Worm (Caenorhabditis elegans) whole organism, L4/young adult: ENCODE results near the gene F58F12.3.

Source experiments
- W03F9.2 ChIP-seq: fragments of 150-350 bp; optimal IDR thresholded peaks from 2 replicates; lab custom pipeline; 2014; ENCODE audit warnings: missing biosample characterization, missing genetic modification characterization
- dao-5 ChIP-seq: sonication (generic microtip); optimal IDR thresholded peaks from 2 replicates; lab custom pipeline; 2016; ENCODE audit warnings: missing genotype, missing genetic modification characterization, moderate library complexity, missing compliant biosample characterization
- him-1 ChIP-seq: sonication (generic microtip); optimal IDR thresholded peaks from 2 replicates; lab custom pipeline; 2016; ENCODE audit warnings: missing genotype, missing genetic modification reagents, missing genetic modification characterization, missing compliant biosample characterization

DNA sequence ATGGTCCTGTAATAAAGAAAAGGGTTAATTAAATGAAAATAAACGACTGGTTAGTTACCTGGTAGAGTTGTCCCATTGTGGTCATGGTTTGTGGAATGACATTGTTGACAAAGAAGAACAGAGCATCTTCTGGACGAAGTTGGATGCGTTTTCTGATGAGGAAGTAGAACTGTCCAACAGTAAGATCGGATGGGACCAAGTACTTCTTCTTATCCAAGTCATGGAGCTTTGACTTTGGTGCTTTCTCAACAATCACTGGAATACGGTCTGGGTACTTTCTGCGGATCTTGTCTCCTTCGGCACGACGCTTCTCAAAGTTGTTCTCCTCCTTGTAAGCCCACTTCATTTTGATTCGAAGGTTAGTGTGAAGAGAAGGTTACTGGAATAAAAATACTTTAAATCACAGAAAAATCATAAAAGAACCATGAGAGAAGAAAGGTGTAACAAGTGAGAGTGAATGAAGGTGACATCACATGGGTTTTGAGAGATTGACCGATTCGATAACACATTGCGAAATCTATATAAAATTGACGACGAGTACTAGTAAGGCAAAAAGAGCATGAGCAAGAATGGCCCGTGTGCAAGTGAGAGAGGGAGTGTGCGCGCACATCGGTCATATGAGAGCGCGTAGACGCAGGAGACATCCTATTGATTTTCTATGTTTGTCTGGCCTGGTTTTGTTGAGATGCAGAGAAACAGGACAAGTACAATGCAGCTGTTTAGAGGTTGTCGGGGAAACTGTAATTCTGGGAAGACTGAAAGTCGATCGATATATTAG is 43.6 kb downstream of the F58F12.3 start, which contains the start of gene lgg-1:
- TF ChIP-seq him-1 (tag; lab: Kevin White, UChicago) (no peak), dao-5 (tag; lab: Kevin White, UChicago) (no peak), W03F9.2 (tag; lab: Kevin White, UChicago) (no peak)
